Worm (Caenorhabditis elegans) whole organism, L2 larva: ENCODE results near the gene lgc-17.
A peak's percentile ranks its signal among the peaks of the same experiment; 100 is the strongest.

Experiments used
- C34F6.9 ChIP-seq: fragments of 150-350 bp; optimal IDR thresholded peaks from 2 replicates; lab custom pipeline; 2014; ENCODE audit warnings: missing biosample characterization, missing genetic modification characterization
- F13H6.1 ChIP-seq: sonication (generic microtip); optimal IDR thresholded peaks from 2 replicates; lab custom pipeline; 2016; ENCODE audit warnings: missing genetic modification characterization, missing compliant biosample characterization
- R02D3.7 ChIP-seq: fragments of 150-350 bp; optimal IDR thresholded peaks from 2 replicates; lab custom pipeline; 2014; ENCODE audit warnings: missing biosample characterization, missing genetic modification characterization
- alr-1 ChIP-seq: fragments of 150-350 bp; optimal IDR thresholded peaks from 2 replicates; lab custom pipeline; 2014; ENCODE audit warnings: missing biosample characterization, missing genetic modification characterization
- aly-2 ChIP-seq: fragments of 150-350 bp; optimal IDR thresholded peaks from 2 replicates; lab custom pipeline; 2014; ENCODE audit warnings: missing biosample characterization, missing genetic modification characterization
- blmp-1 ChIP-seq: sonication (generic microtip); optimal IDR thresholded peaks from 2 replicates; lab custom pipeline; 2017; ENCODE audit warnings: missing genetic modification characterization, mild to moderate bottlenecking, missing compliant biosample characterization, antibody characterized with exemption, moderate library complexity; ENCODE audit not compliant: insufficient read depth
- ceh-16 ChIP-seq: fragments of 150-350 bp; optimal IDR thresholded peaks from 2 replicates; lab custom pipeline; 2014; ENCODE audit warnings: missing biosample characterization, missing genetic modification characterization
- ceh-82 ChIP-seq: fragments of 150-350 bp; optimal IDR thresholded peaks from 2 replicates; lab custom pipeline; 2014; ENCODE audit warnings: missing biosample characterization, missing genetic modification characterization
- dmd-4 ChIP-seq: sonication (generic microtip); optimal IDR thresholded peaks from 2 replicates; lab custom pipeline; 2017; ENCODE audit warnings: missing biosample characterization, missing genetic modification characterization
- egl-27 ChIP-seq: sonication (generic microtip); optimal IDR thresholded peaks from 3 replicates; lab custom pipeline; 2017; ENCODE audit warnings: missing biosample characterization, missing genetic modification reagents, missing genetic modification characterization
- elt-1 ChIP-seq: fragments of 150-350 bp; optimal IDR thresholded peaks from 2 replicates; lab custom pipeline; 2014; ENCODE audit warnings: missing biosample characterization, missing genetic modification characterization
- elt-3 ChIP-seq: sonication (generic microtip); optimal IDR thresholded peaks from 2 replicates; lab custom pipeline; 2017; ENCODE audit warnings: missing biosample characterization, missing genetic modification characterization
- fos-1 ChIP-seq: fragments of 150-350 bp; optimal IDR thresholded peaks from 2 replicates; lab custom pipeline; 2014; ENCODE audit warnings: missing biosample characterization, missing genetic modification characterization
- gmeb-1 ChIP-seq: fragments of 150-350 bp; optimal IDR thresholded peaks from 2 replicates; lab custom pipeline; 2014; ENCODE audit warnings: missing biosample characterization, missing genetic modification characterization
- lin-11 ChIP-seq: fragments of 150-350 bp; sonication (generic microtip); optimal IDR thresholded peaks from 2 replicates; lab custom pipeline; 2014; ENCODE audit warnings: missing biosample characterization, missing genetic modification characterization, inconsistent platforms, mixed read lengths
- lin-13 ChIP-seq: fragments of 150-350 bp; optimal IDR thresholded peaks from 2 replicates; lab custom pipeline; 2014; ENCODE audit warnings: missing biosample characterization, missing genetic modification reagents, missing genetic modification characterization
- lin-39 ChIP-seq: fragments of 150-350 bp; optimal IDR thresholded peaks from 2 replicates; lab custom pipeline; 2014; ENCODE audit warnings: missing biosample characterization, missing genetic modification reagents, missing genetic modification characterization
- lsy-2 ChIP-seq, 2 experiments: fragments of 150-350 bp in 1 of 2; sonication (generic microtip) in 1 of 2; optimal IDR thresholded peaks; 2 replicates each; lab custom pipeline; 2014 to 2017; ENCODE audit warnings: missing biosample characterization in 2 of 2, missing genetic modification characterization in 2 of 2
- mab-5 ChIP-seq: fragments of 150-350 bp; optimal IDR thresholded peaks from 2 replicates; lab custom pipeline; 2014; ENCODE audit warnings: missing biosample characterization, missing genetic modification characterization
- mbf-1 ChIP-seq: sonication (generic microtip); optimal IDR thresholded peaks from 2 replicates; lab custom pipeline; 2017; ENCODE audit warnings: missing biosample characterization, missing genetic modification characterization
- mdl-1 ChIP-seq, 2 experiments: fragments of 150-350 bp in 1 of 2; sonication (generic microtip) in 1 of 2; optimal IDR thresholded peaks; 2 replicates each; lab custom pipeline; 2017; ENCODE audit warnings: missing biosample characterization in 2 of 2, missing genetic modification characterization in 2 of 2
- nhr-12 ChIP-seq: fragments of 150-350 bp; optimal IDR thresholded peaks from 2 replicates; lab custom pipeline; 2014; ENCODE audit warnings: missing biosample characterization, missing genetic modification characterization
- nhr-129 ChIP-seq: fragments of 150-350 bp; optimal IDR thresholded peaks from 2 replicates; lab custom pipeline; 2014; ENCODE audit warnings: missing biosample characterization, missing genetic modification characterization
- nhr-21 ChIP-seq: fragments of 150-350 bp; optimal IDR thresholded peaks from 2 replicates; lab custom pipeline; 2014; ENCODE audit warnings: missing biosample characterization, missing genetic modification characterization
- nhr-23 ChIP-seq: fragments of 150-350 bp; optimal IDR thresholded peaks from 2 replicates; lab custom pipeline; 2014; ENCODE audit warnings: missing biosample characterization, missing genetic modification reagents, missing genetic modification characterization
- nhr-237 ChIP-seq: fragments of 150-350 bp; optimal IDR thresholded peaks from 2 replicates; lab custom pipeline; 2014; ENCODE audit warnings: missing biosample characterization, missing genetic modification characterization
- nhr-6 ChIP-seq: fragments of 150-350 bp; optimal IDR thresholded peaks from 2 replicates; lab custom pipeline; 2014; ENCODE audit warnings: missing biosample characterization, missing genetic modification characterization
- nhr-77 ChIP-seq: fragments of 150-350 bp; optimal IDR thresholded peaks from 2 replicates; lab custom pipeline; 2014; ENCODE audit warnings: missing biosample characterization, missing genetic modification characterization
- sem-4 ChIP-seq: fragments of 150-350 bp; optimal IDR thresholded peaks from 2 replicates; lab custom pipeline; 2014; ENCODE audit warnings: missing biosample characterization, missing genetic modification reagents, missing genetic modification characterization
- sma-3 ChIP-seq: sonication (generic microtip); optimal IDR thresholded peaks from 2 replicates; lab custom pipeline; 2016; ENCODE audit warnings: missing genetic modification reagents, missing genetic modification characterization, missing compliant biosample characterization
- sma-9 ChIP-seq, 2 experiments: fragments of 150-350 bp in 1 of 2; sonication (generic microtip) in 1 of 2; optimal IDR thresholded peaks; 2 replicates each; lab custom pipeline; 2014 to 2016; ENCODE audit warnings: missing genetic modification characterization in 2 of 2, mild to moderate bottlenecking in 1 of 2, missing biosample characterization in 1 of 2, missing compliant biosample characterization in 1 of 2, missing genetic modification reagents in 1 of 2, moderate library complexity in 1 of 2
- snpc-4 ChIP-seq: fragments of 150-350 bp; optimal IDR thresholded peaks from 2 replicates; lab custom pipeline; 2014; ENCODE audit warnings: missing biosample characterization, missing genetic modification characterization
- unc-39 ChIP-seq: fragments of 150-350 bp; optimal IDR thresholded peaks from 2 replicates; lab custom pipeline; 2014; ENCODE audit warnings: missing biosample characterization, missing genetic modification characterization
- unc-55 ChIP-seq: fragments of 150-350 bp; sonication (generic microtip); optimal IDR thresholded peaks from 3 replicates; lab custom pipeline; 2014; ENCODE audit warnings: missing biosample characterization, missing genetic modification reagents, missing genetic modification characterization
- unc-62 ChIP-seq: fragments of 150-350 bp; optimal IDR thresholded peaks from 2 replicates; lab custom pipeline; 2014; ENCODE audit warnings: missing biosample characterization, missing genetic modification reagents, missing genetic modification characterization
- zag-1 ChIP-seq: fragments of 150-350 bp; optimal IDR thresholded peaks from 2 replicates; lab custom pipeline; 2014; ENCODE audit warnings: missing biosample characterization, missing genetic modification characterization
- ztf-1 ChIP-seq: fragments of 200-800 bp; sonication (Bioruptor generic); conservative IDR thresholded peaks from 2 replicates; pipeline ENCODE4 v1.3.6; 2022; ENCODE audit warnings: missing genetic modification characterization, missing compliant biosample characterization
- ztf-11 ChIP-seq: sonication (generic microtip); optimal IDR thresholded peaks from 2 replicates; lab custom pipeline; 2017; ENCODE audit warnings: missing biosample characterization, missing genetic modification characterization

Gene lgc-17

DNA sequence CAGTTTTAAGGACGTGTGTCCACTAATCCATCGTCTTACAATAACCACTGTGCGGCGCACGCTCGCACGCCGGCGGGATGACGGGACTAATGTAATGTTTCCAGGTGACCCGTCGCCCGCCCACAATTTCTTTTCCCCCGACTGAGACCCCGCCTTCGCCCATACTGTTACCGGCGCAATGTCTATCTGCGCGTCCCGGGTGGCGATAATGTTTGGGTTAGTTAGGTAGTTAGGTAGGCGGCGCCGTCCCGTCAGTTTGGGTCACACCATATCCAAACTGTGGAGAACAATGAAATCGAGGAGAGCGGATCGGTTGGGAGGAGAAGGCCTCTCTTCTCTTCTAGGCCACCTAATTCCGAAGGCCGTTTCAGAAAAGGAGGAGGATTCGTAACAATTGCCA lies 35.1 kb upstream of the lgc-17 start:
- no peak for TF ChIP-seq ztf-11
- TF ChIP-seq unc-62 (GFP tag; lab: Kevin White, UChicago), result no peak
- no peak for TF ChIP-seq nhr-129 (tag; lab: Kevin White, UChicago)
- no peak for TF ChIP-seq aly-2
- no peak for TF ChIP-seq sma-3 (GFP tag; lab: Kevin White, UChicago)
- TF ChIP-seq nhr-6, result no peak
- TF ChIP-seq unc-39 (tag; lab: Kevin White, UChicago), result no peak
- no peak for TF ChIP-seq nhr-237 (tag; lab: Kevin White, UChicago)
- TF ChIP-seq egl-27 (tag; lab: Kevin White, UChicago), result no peak
- TF ChIP-seq sma-9 (GFP tag; optimal IDR thresholded peaks at IDR 0.05; lab: Kevin White, UChicago), result no peak
- TF ChIP-seq sma-9 (tag; optimal IDR thresholded peaks at IDR 0.05; lab: Kevin White, UChicago), result no peak
- no peak for TF ChIP-seq sem-4
- TF ChIP-seq lin-13 (GFP tag; lab: Kevin White, UChicago), result no peak
- TF ChIP-seq nhr-21 (tag; lab: Kevin White, UChicago), result no peak
- no peak for TF ChIP-seq nhr-77
- no peak for TF ChIP-seq elt-1 (tag; lab: Kevin White, UChicago)
- no peak for TF ChIP-seq F13H6.1 (tag; lab: Kevin White, UChicago)
- TF ChIP-seq alr-1 (tag; lab: Kevin White, UChicago), result no peak
- no peak for TF ChIP-seq mdl-1 (tag; optimal IDR thresholded peaks at IDR 0.05; lab: Kevin White, UChicago)
- TF ChIP-seq snpc-4 (tag; lab: Kevin White, UChicago), result no peak
- no peak for TF ChIP-seq gmeb-1 (tag; lab: Kevin White, UChicago)
- TF ChIP-seq, all 48 proteins: peak for 0

- TF ChIP-seq ceh-82 (tag; lab: Kevin White, UChicago), result no peak
- no peak for TF ChIP-seq lsy-2 (tag; optimal IDR thresholded peaks at IDR 0.05; lab: Kevin White, UChicago)
- TF ChIP-seq nhr-6, result no peak
- no peak for TF ChIP-seq nhr-12 (tag; lab: Kevin White, UChicago)
- TF ChIP-seq C34F6.9, result no peak
- TF ChIP-seq ceh-16 (tag; lab: Kevin White, UChicago), result no peak
- TF ChIP-seq lin-13 (GFP tag; lab: Kevin White, UChicago), result no peak
- TF ChIP-seq zag-1 (tag; lab: Kevin White, UChicago), result no peak
- TF ChIP-seq R02D3.7 (tag; lab: Kevin White, UChicago), result no peak
- TF ChIP-seq fos-1 (tag; lab: Kevin White, UChicago), result no peak
- no peak for TF ChIP-seq ztf-1 (GFP tag; lab: Robert Waterston, UW)
- TF ChIP-seq lin-11 (tag; lab: Kevin White, UChicago), result no peak
- TF ChIP-seq lin-39, result no peak
These were observed 28.8 kb upstream of the lgc-17 start for ce11 chrX:12092621-12093020.

DNA sequence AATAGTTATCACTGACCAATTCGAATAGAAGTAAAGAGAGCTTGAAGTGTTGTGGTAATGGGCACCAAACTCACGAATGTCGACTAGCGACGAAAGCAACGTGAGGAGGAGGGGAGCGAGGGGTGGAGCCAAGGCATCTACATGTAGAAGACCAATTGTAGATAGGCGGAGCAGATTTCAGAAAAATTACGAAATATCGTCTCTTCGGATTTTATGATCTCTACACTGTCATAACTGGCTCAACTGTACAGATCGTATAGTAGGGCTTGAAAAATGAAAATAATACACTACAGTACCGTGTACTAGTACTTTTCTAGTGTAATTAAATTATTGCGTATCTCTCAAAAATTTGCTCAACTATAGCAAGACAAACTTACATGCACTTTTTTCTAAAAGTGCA lies 28.3 kb upstream of the lgc-17 start, which contains the start of gene W03G11.4:
TSS of gene W03G11.4 (minus strand) at position 101 of the 400 bp plus-strand sequence.
- TF ChIP-seq ceh-16 (tag; lab: Kevin White, UChicago), result no peak
- no peak for TF ChIP-seq nhr-21 (tag; lab: Kevin White, UChicago)
- TF ChIP-seq lin-11 (tag; lab: Kevin White, UChicago), result no peak

DNA sequence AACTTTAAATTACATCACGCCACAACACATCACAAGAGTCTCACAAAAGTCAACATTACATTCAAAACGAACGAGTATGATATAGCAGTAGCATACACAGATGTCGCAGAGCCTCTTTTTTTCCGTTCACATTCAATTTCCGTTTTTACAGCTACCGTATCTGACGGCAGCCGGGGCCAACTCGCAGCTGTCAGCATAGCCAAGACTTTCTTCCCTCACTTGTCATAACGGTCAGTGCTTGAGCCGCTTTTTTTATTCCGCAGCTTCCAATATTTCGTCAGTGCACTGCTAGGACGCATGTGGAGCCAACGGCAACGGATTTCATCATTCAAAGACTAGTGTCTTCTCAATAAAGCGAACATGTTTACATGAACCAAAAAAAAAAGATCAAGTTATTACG lies 27.4 kb upstream of the lgc-17 start:
- TF ChIP-seq unc-55 (GFP tag; lab: Kevin White, UChicago) (peak; percentile 21), mab-5 (tag; lab: Kevin White, UChicago) (no peak), ztf-1 (GFP tag; lab: Robert Waterston, UW) (no peak)

DNA sequence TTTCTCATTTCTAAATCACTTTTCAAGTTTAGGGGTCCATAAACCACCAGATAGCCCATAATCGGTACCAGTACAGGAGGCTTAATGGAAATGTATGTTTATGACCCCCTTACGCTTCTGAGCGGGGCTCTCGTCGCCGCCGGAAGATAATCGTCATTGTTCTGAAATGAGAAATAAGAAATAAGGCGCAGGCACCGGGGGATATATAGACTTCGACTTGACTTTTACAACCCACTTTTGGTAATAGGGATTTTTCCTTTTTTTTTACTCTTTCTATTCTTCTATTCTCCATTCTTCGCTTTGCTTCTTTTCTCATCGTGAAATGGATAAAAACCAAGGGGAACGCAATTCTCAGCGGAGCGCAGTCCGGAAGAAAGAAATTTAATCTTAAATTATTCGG lies 26.2 kb upstream of the lgc-17 start:
- TF ChIP-seq elt-3 (tag; lab: Kevin White, UChicago) (no peak), alr-1 (tag; lab: Kevin White, UChicago) (no peak), ztf-1 (GFP tag; lab: Robert Waterston, UW) (no peak), mbf-1 (tag; lab: Kevin White, UChicago) (no peak), mab-5 (tag; lab: Kevin White, UChicago) (no peak), ztf-11 (no peak), sem-4 (no peak), dmd-4 (tag; lab: Kevin White, UChicago) (no peak), nhr-23 (tag; lab: Kevin White, UChicago) (no peak), lsy-2 (tag; optimal IDR thresholded peaks at IDR 0.05; lab: Kevin White, UChicago) (no peak), blmp-1 (tag; lab: Kevin White, UChicago) (no peak)
